Worm (Caenorhabditis elegans): ENCODE data around the gene cdh-3.

cdh-3 gene

ce11 chrIII:7754348-7754747 lies at the start of gene cdh-3:
cdh-3 (minus strand) TSS chrIII:7754448.
- no peak for TF ChIP-seq gmeb-1 (tag; optimal IDR thresholded peaks at IDR 0.05)
- TF ChIP-seq unc-39 (tag; optimal IDR thresholded peaks at IDR 0.05): no peak
- TF ChIP-seq fos-1 (tag; optimal IDR thresholded peaks at IDR 0.05): no peak
- no peak for TF ChIP-seq dmd-4 (tag; optimal IDR thresholded peaks at IDR 0.05)
- no peak for TF ChIP-seq skn-1 (tag; optimal IDR thresholded peaks at IDR 0.05)

DNA sequence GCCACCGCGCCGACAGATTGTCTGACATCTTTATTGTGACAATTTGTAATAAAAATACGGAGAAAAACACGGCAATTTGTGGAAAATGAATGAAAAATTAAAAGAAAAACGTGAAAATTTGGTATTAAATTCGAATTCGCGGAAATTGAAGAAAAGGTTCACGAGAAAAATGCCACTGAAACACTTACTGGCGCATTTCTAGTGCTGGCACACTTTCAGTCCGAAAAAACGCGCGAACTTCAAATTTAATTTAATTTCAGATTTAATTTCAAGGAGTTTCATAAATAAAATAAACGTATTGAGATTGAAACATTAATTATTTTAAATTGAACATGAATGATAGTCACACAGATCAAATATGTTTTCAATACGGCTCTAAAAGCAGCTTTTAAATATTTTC lies 41.1 kb upstream of the cdh-3 start, which contains the start of gene cyk-7:
TSS of gene cyk-7 (minus strand) at position 99 of the 400 bp plus-strand sequence.
- TF ChIP-seq lsy-2 (tag; optimal IDR thresholded peaks at IDR 0.05) (peak in 1 of 2 experiments; percentile 37), nhr-6 (tag; optimal IDR thresholded peaks at IDR 0.05) (no peak)

ce11 chrIII:7792970-7793369 lies 38.7 kb upstream of the cdh-3 start:
- no peak for TF ChIP-seq lin-13 (GFP tag; optimal IDR thresholded peaks at IDR 0.05)
- no peak for TF ChIP-seq ztf-11 (tag; optimal IDR thresholded peaks at IDR 0.05)
- TF ChIP-seq ZK546.5 (tag; optimal IDR thresholded peaks at IDR 0.05): no peak
- TF ChIP-seq nhr-6 (tag; optimal IDR thresholded peaks at IDR 0.05): no peak
- no peak for TF ChIP-seq aly-2 (tag; optimal IDR thresholded peaks at IDR 0.05)
- TF ChIP-seq nhr-12 (tag; optimal IDR thresholded peaks at IDR 0.05): no peak
- no peak for TF ChIP-seq lin-11 (tag; optimal IDR thresholded peaks at IDR 0.05)
- TF ChIP-seq crh-2 (tag; optimal IDR thresholded peaks at IDR 0.05): no peak
- no peak for TF ChIP-seq ceh-82 (tag; optimal IDR thresholded peaks at IDR 0.05)
- no peak for TF ChIP-seq C34F6.9 (tag; optimal IDR thresholded peaks at IDR 0.05)
- TF ChIP-seq lsy-2 (tag; optimal IDR thresholded peaks at IDR 0.05): peak in 1 of 2 experiments; percentile 21
- peak; percentile 71 for TF ChIP-seq mab-5 (tag; optimal IDR thresholded peaks at IDR 0.05)
- no peak for TF ChIP-seq ama-1 (optimal IDR thresholded peaks at IDR 0.05)
- no peak for TF ChIP-seq ztf-1 (GFP tag; conservative IDR thresholded peaks at IDR 0.05)
- TF ChIP-seq F13H6.1 (tag; optimal IDR thresholded peaks at IDR 0.05): no peak
- TF ChIP-seq dmd-4 (tag; optimal IDR thresholded peaks at IDR 0.05): no peak
- TF ChIP-seq ceh-16 (tag; optimal IDR thresholded peaks at IDR 0.05): no peak
- no peak for TF ChIP-seq nhr-237 (tag; optimal IDR thresholded peaks at IDR 0.05)
- no peak for TF ChIP-seq snpc-4 (tag; optimal IDR thresholded peaks at IDR 0.05)
- TF ChIP-seq nhr-21 (tag; optimal IDR thresholded peaks at IDR 0.05): no peak
- no peak for TF ChIP-seq sem-4 (tag; optimal IDR thresholded peaks at IDR 0.05)
- no peak for TF ChIP-seq egl-27 (tag; optimal IDR thresholded peaks at IDR 0.05)
- no peak for TF ChIP-seq R02D3.7 (tag; optimal IDR thresholded peaks at IDR 0.05)
- TF ChIP-seq blmp-1 (tag; optimal IDR thresholded peaks at IDR 0.05; ENCODE audit: insufficient read depth): no peak
- TF ChIP-seq unc-62 (GFP tag; optimal IDR thresholded peaks at IDR 0.05): peak; percentile 10
- no peak for TF ChIP-seq sma-9 (GFP tag; optimal IDR thresholded peaks at IDR 0.05)
- no peak for TF ChIP-seq sma-9 (tag; optimal IDR thresholded peaks at IDR 0.05)

DNA sequence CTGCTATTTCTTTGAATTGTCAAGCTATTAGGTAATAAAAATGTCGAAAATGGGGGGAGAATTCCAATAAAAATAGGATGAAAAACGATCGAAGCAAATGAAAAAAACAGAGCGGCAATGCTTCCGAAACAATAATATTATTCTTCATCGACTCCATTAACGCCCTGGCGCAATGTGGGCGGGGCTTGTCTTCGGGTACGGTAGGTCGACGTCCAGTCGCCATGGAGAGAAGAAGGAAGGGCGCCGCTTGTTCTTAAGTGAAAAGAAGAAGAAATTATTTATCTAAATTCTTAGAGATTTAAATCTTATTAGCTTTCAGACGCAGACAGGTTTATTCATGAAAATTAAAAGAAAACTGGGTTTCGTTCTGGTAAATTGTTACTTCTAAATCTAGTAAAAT lies 38.0 kb upstream of the cdh-3 start:
- no peak for TF ChIP-seq elt-1 (tag; optimal IDR thresholded peaks at IDR 0.05)
- no peak for TF ChIP-seq sma-9 (GFP tag; optimal IDR thresholded peaks at IDR 0.05)
- no peak for TF ChIP-seq sma-9 (tag; optimal IDR thresholded peaks at IDR 0.05)
- peak in 1 of 2 experiments; percentile 76 for TF ChIP-seq lsy-2 (tag; optimal IDR thresholded peaks at IDR 0.05)
- no peak for TF ChIP-seq lin-11 (tag; optimal IDR thresholded peaks at IDR 0.05)
- no peak for TF ChIP-seq lin-39 (tag; optimal IDR thresholded peaks at IDR 0.05)
- TF ChIP-seq nhr-129 (tag; optimal IDR thresholded peaks at IDR 0.05): no peak

DNA sequence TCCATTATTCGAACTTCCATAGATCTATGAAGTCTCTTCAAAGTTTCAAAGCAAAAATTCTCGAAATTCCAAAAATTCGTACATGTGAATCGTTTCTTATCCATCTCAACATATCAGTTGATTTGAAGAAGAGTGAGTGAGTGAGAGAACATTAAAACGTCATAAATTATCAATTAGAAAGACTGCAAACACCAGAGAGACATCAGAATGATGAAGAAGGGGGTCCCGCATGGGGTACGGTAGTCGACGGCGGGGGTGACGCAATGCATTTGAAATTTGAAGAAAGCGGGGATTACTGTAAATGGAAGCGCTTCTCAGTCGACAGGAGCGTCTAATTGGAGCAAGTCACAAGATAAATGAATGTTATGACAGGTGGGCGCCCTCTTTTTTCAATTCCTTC lies 36.3 kb upstream of the cdh-3 start:
- TF ChIP-seq sma-9 (GFP tag; optimal IDR thresholded peaks at IDR 0.05): no peak
- TF ChIP-seq sma-9 (tag; optimal IDR thresholded peaks at IDR 0.05): no peak
- TF ChIP-seq nhr-23 (tag; optimal IDR thresholded peaks at IDR 0.05): no peak
- peak; percentile 6 for TF ChIP-seq nhr-129 (tag; optimal IDR thresholded peaks at IDR 0.05)
- peak; percentile 42 for TF ChIP-seq unc-55 (GFP tag; optimal IDR thresholded peaks at IDR 0.05)
- no peak for TF ChIP-seq Y55F3AM.14 (GFP tag; optimal IDR thresholded peaks at IDR 0.05)
- TF ChIP-seq lsy-2 (tag; optimal IDR thresholded peaks at IDR 0.05): peak in 1 of 2 experiments; percentile 82
- peak; percentile 74 for TF ChIP-seq mab-5 (tag; optimal IDR thresholded peaks at IDR 0.05)
- TF ChIP-seq fos-1 (tag; optimal IDR thresholded peaks at IDR 0.05): no peak
- TF ChIP-seq F13H6.1 (tag; optimal IDR thresholded peaks at IDR 0.05): peak; percentile 22
- TF ChIP-seq elt-1 (tag; optimal IDR thresholded peaks at IDR 0.05): no peak
- TF ChIP-seq ztf-1 (GFP tag; conservative IDR thresholded peaks at IDR 0.05): no peak
- TF ChIP-seq aly-2 (tag; optimal IDR thresholded peaks at IDR 0.05): no peak

Measured in whole organism, L2 larva.